Worm (Caenorhabditis elegans) whole organism, dauer: ENCODE data around the gene nit-1.

Experiments
- unc-62 ChIP-seq: sonication (generic microtip); optimal IDR thresholded peaks from 2 replicates; lab custom pipeline; 2017; ENCODE audit warnings: missing biosample characterization, missing genetic modification reagents, missing genetic modification characterization

The nit-1 gene

DNA sequence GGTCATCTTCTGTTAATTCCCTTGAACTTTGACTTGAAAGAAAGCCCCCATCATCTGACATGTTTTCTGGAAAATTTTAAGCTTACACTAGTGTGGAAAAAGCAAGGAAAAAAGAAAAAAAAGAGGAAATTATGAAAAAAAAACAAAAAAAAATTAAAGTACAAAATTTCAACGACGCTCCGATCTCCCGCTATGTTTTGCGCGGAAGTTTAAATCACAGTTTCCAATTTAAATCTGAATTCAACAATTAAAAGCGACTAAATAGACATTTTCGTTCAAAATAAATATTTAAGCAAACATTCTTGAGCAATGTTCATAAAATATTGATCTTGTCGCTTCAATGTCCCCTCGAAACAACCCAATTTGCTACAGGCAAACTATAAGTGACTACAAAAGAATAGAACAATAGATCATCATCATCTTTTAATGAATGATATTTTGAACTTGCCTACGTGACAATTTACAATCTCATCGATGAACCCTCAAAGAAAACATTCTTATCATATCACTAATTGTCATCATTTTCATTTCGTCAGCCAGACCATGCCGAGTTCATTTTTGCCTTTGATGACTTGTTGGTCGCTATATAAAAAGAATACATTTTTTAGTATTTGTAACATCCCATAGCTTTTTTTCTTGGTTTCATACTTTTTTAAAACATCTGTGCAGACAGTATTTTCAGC lies at the start of gene nit-1, which contains the start of gene metl-6:
Gene nit-1, plus strand, starts transcription at position 562 of the 683 bp plus-strand sequence.
Gene metl-6, minus strand, starts transcription at position 66 of the 683 bp plus-strand sequence.
- no peak for TF ChIP-seq unc-62 (GFP tag; lab: Kevin White, UChicago)

DNA sequence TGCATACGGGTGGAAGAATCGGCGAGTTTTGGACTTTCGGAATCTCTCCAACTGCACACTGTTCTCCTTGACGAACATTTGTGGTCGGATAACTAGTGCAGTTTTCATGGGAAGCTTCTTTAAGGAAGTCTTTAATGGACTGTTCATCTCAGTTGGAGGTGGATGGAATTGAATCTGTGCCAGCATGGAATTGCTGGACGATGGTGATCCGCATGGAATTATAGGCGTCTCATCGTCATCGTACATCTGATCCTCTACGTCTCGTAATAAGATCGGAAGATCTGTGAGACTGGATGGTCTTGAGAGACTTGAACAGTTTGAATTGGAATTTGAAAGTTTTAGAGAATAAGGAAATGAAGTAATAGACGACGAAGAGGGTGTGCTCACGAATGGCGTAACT lies 49.0 kb upstream of the nit-1 start:
- TF ChIP-seq unc-62 (GFP tag; lab: Kevin White, UChicago), result no peak

ce11 chrIII:3873424-3873823 lies 48.6 kb upstream of the nit-1 start:
- TF ChIP-seq unc-62 (GFP tag; lab: Kevin White, UChicago), result no peak

DNA sequence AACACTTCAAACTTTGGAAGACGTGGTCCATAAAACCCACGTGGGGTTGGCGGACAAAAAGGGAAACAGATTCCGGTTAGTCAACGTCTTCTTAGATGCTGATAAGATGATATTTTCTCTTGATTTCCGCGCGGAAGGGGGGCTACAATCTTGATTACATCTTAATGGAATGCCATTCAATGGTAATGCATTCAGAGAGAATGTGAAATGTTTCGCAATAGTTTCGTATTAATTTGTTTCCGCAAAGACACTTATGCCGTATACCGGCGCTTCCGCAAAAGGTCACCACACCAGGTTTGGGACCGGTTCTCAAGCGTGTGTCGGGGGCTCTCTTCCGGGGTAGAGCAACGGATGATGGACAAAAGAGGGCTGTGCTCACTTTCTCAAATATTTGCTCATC lies 47.5 kb upstream of the nit-1 start:
- TF ChIP-seq unc-62 (GFP tag; lab: Kevin White, UChicago), result no peak

DNA sequence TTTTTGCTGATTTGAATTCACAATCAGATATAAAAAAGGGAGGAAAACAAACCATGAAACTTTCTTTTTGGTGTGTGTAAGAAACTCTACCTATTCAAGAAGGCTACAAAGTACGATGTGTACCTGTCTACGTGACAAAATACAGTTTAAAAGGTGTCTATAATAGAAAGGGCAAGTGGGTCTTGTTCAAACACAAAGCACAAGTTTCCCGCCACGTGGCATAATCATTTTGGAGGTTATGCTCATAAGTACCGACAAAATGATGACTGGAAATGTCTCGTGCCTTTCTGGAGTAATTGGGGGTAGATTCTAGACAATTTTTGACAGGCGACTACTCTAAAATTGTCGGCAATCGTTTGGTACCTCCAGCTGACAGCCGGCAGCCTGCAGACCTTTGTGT lies 47.1 kb upstream of the nit-1 start:
- TF ChIP-seq unc-62 (GFP tag; lab: Kevin White, UChicago), result no peak

ce11 chrIII:3875608-3876007 lies 46.4 kb upstream of the nit-1 start:
- TF ChIP-seq unc-62 (GFP tag; lab: Kevin White, UChicago), result no peak

- TF ChIP-seq unc-62 (GFP tag; lab: Kevin White, UChicago), result no peak
Observed at ce11 chrIII:3876197-3876897, 45.7 kb upstream of the nit-1 start.

DNA sequence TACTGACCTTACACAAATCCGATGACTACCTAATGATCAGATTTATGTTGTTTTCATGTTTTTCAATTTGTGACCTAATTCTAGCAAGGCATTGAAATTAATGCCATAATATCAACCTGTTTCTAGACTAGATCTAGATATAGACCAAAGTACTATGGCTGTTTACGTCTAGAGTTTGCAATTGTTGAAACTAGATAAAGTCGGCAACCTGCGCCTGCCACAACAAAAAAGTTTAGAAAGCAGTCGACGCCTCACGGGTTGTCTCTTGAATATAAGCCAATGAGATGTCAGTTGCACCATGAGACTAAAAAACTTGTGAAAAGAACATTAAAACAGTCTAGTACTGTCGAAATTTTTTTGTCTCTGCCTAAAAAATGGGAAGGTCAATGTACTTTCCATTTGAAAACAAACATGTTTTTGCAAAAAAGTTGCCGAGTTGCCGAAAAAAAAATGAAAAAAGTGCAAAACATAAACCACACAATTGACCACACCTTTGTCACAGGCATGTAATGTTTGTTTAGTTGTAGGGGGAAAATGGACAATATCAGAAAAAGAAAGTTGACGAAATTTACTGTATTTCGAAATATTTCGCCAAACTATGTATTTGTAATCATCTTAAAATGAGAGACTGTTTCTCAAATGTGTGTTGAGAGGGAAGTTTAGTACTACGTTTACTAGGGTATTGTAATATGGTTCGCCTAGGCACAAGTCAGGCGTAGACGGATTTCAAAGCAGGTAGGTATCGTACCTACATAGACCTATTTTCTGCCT lies 42.8 kb upstream of the nit-1 start:
- TF ChIP-seq unc-62 (GFP tag; lab: Kevin White, UChicago), result no peak

DNA sequence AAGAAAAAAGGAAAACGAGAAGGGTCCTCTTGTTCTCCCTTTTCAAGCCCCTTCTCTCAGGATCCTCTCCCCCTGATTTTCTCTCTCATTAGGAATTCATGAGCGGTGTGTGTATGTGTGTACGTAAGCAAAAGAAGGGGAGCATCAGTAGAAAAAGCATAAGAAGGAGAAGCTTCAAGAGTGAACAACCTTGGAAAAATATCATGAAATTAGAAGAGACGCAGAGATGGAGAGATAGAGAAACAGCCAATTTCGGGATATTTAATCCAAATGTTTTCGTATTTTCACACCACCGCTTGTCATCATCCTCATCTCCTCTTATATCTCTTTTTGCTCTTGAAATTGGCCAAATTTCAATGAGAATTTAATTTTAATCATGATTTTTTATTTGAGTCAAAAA lies 38.9 kb upstream of the nit-1 start:
- no peak for TF ChIP-seq unc-62 (GFP tag; lab: Kevin White, UChicago)

DNA sequence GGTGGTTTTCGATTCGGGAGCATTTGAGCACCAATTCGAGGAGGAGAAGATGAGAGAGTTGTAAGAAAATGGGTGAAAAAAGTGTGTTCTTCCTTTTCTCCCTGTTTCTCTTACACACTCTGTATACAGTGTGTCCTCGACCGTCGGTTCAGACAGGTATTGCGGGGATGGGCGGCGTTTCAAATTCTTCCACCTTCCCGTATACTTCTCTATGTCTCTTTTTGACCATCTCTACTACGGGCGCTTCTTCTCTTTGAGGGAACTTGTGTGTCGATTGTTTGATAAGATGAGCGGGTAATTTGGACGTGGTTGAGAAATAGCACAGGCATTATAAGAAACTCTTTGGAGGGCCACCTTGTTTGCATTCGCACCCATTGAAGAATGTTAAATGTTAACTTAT lies 34.4 kb upstream of the nit-1 start:
- no peak for TF ChIP-seq unc-62 (GFP tag; lab: Kevin White, UChicago)

DNA sequence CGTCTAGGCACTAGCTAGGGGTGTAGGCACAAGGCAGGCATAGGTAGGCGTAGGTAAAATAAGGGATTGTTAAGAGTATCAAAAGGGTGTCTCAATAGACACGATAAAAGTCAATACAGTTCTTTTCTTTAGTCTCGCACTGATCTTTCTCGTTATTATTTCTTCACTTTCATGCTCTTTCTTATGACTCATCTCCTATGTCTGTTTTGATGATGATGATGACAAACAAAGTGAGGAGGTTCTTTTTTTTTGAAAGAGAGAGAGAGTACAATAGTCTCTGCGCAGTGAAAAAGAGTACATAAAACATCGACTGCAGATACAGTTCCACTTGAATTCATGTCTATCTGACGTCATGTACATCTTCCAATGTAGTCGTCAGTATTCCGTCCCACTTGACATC lies 32.1 kb upstream of the nit-1 start:
- no peak for TF ChIP-seq unc-62 (GFP tag; lab: Kevin White, UChicago)

DNA sequence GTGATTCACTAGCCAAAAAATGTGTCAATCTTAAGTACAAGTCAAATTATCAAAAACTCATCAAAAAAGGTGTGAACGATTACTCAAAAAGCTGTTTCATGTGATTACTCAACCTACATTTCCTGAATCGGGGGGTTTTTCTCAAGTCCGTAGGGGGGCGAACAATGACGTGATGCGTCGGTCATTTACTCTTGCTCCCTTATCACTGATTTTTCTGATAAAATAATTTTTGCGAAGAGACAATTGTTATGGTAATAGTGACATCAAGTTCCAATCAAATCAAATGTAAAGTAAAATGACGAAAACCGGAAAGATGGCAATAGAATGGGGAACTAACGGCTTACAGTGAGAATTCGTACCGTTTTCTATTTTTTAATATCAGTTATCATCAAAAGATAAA lies 28.0 kb upstream of the nit-1 start:
- no peak for TF ChIP-seq unc-62 (GFP tag; lab: Kevin White, UChicago)

ce11 chrIII:3898354-3898753 lies 23.7 kb upstream of the nit-1 start:
- no peak for TF ChIP-seq unc-62 (GFP tag; lab: Kevin White, UChicago)

DNA sequence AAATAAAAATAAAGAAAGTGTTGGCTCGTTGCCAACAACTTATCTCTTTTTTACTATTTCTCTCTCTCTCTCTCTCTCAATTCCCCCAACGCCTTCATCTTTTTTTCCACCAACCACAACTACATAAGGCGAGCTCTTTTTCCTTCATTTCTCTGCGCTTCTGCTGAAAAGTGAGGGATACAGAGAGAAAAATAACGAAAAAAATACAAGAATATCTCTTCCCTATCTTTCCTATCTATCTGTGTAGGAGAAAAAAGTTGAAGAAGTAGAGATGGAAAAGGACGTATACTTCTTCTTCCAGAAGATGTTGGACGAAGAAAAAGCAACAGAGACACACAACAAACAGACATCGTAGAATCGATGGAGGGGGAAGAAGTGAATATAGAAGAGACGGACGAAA lies 23.2 kb upstream of the nit-1 start:
- TF ChIP-seq unc-62 (GFP tag; lab: Kevin White, UChicago), result no peak

- no peak for TF ChIP-seq unc-62 (GFP tag; lab: Kevin White, UChicago)
Observed at ce11 chrIII:3901542-3901941, 20.5 kb upstream of the nit-1 start, which contains the start of gene tir-1. Gene tir-1 (minus strand): TSS chrIII:3901642.
